Worm (Caenorhabditis elegans) whole organism, L4 larva: ENCODE measurements around the gene srsx-5.

ENCODE experiments used
- F10B5.3 ChIP-seq: sonication (generic microtip); optimal IDR thresholded peaks from 2 replicates; lab custom pipeline; 2016; ENCODE audit warnings: mild to moderate bottlenecking, missing genetic modification characterization, missing compliant biosample characterization
- Y105C5A.15 ChIP-seq: fragments of 200-800 bp; sonication (Bioruptor generic); IDR thresholded peaks from 2 replicates; pipeline ENCODE4 v1.3.6; 2022; ENCODE audit warnings: missing genetic modification characterization, missing compliant biosample characterization
- Y48G9A.11 ChIP-seq: fragments of 200-800 bp; sonication (Bioruptor generic); IDR thresholded peaks from 2 replicates; pipeline ENCODE4 v1.3.6; 2022; ENCODE audit warnings: missing genetic modification reagents, missing genetic modification characterization, missing compliant biosample characterization
- aha-1 ChIP-seq: fragments of 150-350 bp; peaks from one replicate; lab custom pipeline; 2014; ENCODE audit warnings: missing biosample characterization, missing genetic modification characterization
- ama-1 ChIP-seq: fragments of 150-350 bp; optimal IDR thresholded peaks from 2 replicates; lab custom pipeline; 2014; ENCODE audit warnings: inconsistent platforms, mixed read lengths
- ceh-28 ChIP-seq: fragments of 150-350 bp; optimal IDR thresholded peaks from 2 replicates; lab custom pipeline; 2014; ENCODE audit warnings: missing biosample characterization, missing genetic modification reagents, missing genetic modification characterization
- daf-16 ChIP-seq, 3 experiments: sonication (generic microtip); optimal IDR thresholded peaks; 2 replicates each; lab custom pipeline; 2016 to 2017; ENCODE audit warnings: missing genetic modification characterization in 3 of 3, missing genetic modification reagents in 3 of 3, mild to moderate bottlenecking in 2 of 3, missing compliant biosample characterization in 2 of 3, missing biosample characterization in 1 of 3, moderate library complexity in 1 of 3
- daf-19 ChIP-seq: fragments of 200-800 bp; sonication (Bioruptor generic); conservative IDR thresholded peaks from 2 replicates; pipeline ENCODE4 v1.3.6; 2022; ENCODE audit warnings: missing genetic modification characterization, missing compliant biosample characterization
- dpl-1 ChIP-seq: fragments of 150-350 bp; optimal IDR thresholded peaks from 2 replicates; lab custom pipeline; 2014; ENCODE audit warnings: missing biosample characterization, missing genetic modification reagents, missing genetic modification characterization
- fos-1 ChIP-seq: fragments of 150-350 bp; optimal IDR thresholded peaks from 2 replicates; lab custom pipeline; 2014; ENCODE audit warnings: missing biosample characterization, missing genetic modification characterization
- hlh-11 ChIP-seq: fragments of 200-800 bp; sonication (Bioruptor generic); optimal IDR thresholded peaks from 2 replicates; lab custom pipeline; 2018; ENCODE audit warnings: mild to moderate bottlenecking, missing genetic modification characterization, missing compliant biosample characterization
- jun-1 ChIP-seq: fragments of 150-350 bp; optimal IDR thresholded peaks from 2 replicates; lab custom pipeline; 2014; ENCODE audit warnings: missing biosample characterization, missing genetic modification reagents, missing genetic modification characterization
- lin-13 ChIP-seq: fragments of 150-350 bp; optimal IDR thresholded peaks from 2 replicates; lab custom pipeline; 2014; ENCODE audit warnings: missing biosample characterization, missing genetic modification reagents, missing genetic modification characterization
- madf-5 ChIP-seq, 2 experiments: fragments of 200-800 bp; sonication (Bioruptor generic); IDR thresholded peaks; 2 replicates each; pipeline ENCODE4 v1.3.6; 2022; ENCODE audit warnings: missing compliant biosample characterization in 2 of 2, missing genetic modification characterization in 2 of 2
- madf-9 ChIP-seq: fragments of 200-800 bp; sonication (Bioruptor generic); conservative IDR thresholded peaks from 2 replicates; pipeline ENCODE4 v1.3.6; 2022; ENCODE audit warnings: missing genetic modification reagents, missing genetic modification characterization, missing compliant biosample characterization
- mxl-2 ChIP-seq: fragments of 200-800 bp; sonication (Bioruptor generic); conservative IDR thresholded peaks from 2 replicates; pipeline ENCODE4 v1.3.6; 2022; ENCODE audit warnings: missing genetic modification reagents, missing genetic modification characterization, missing compliant biosample characterization
- mxl-3 ChIP-seq: fragments of 200-800 bp; sonication (Bioruptor generic); optimal IDR thresholded peaks from 2 replicates; lab custom pipeline; 2018; ENCODE audit warnings: mild to moderate bottlenecking, missing genetic modification characterization, missing compliant biosample characterization
- nhr-111 ChIP-seq: fragments of 200-800 bp; sonication (Bioruptor generic); optimal IDR thresholded peaks from 2 replicates; lab custom pipeline; 2018; ENCODE audit warnings: mild to moderate bottlenecking, missing genetic modification characterization, missing compliant biosample characterization
- nhr-237 ChIP-seq: sonication (generic microtip); optimal IDR thresholded peaks from 2 replicates; lab custom pipeline; 2017; ENCODE audit warnings: missing biosample characterization, missing genetic modification characterization
- nhr-25 ChIP-seq: sonication (generic microtip); optimal IDR thresholded peaks from 2 replicates; lab custom pipeline; 2017; ENCODE audit warnings: missing genetic modification characterization, mild to moderate bottlenecking, missing compliant biosample characterization, antibody characterized with exemption, moderate library complexity, borderline replicate concordance; ENCODE audit not compliant: insufficient read depth
- nhr-28 ChIP-seq: fragments of 150-350 bp; optimal IDR thresholded peaks from 2 replicates; lab custom pipeline; 2014; ENCODE audit warnings: missing biosample characterization, missing genetic modification characterization
- nhr-41 ChIP-seq: fragments of 200-800 bp; sonication (Bioruptor generic); IDR thresholded peaks from 2 replicates; pipeline ENCODE4 v1.3.6; 2022; ENCODE audit warnings: missing genetic modification reagents, missing genetic modification characterization, missing compliant biosample characterization
- nhr-42 ChIP-seq: fragments of 200-800 bp; sonication (Bioruptor generic); IDR thresholded peaks from 2 replicates; pipeline ENCODE4 v1.3.6; 2022; ENCODE audit warnings: missing genetic modification characterization, missing compliant biosample characterization
- nhr-6 ChIP-seq: fragments of 150-350 bp; optimal IDR thresholded peaks from 2 replicates; lab custom pipeline; 2014; ENCODE audit warnings: missing biosample characterization, missing genetic modification characterization
- pha-4 ChIP-seq, 2 experiments: fragments of 150-350 bp in 1 of 2; fragments of 200-800 bp in 1 of 2; sonication (Bioruptor generic) in 1 of 2; IDR thresholded peaks in 1 of 2; optimal IDR thresholded peaks in 1 of 2; 2 replicates each; pipeline versions ENCODE4 v1.3.6 to Lab custom; 2014 to 2022; ENCODE audit warnings: missing genetic modification characterization in 2 of 2, missing genetic modification reagents in 2 of 2, missing biosample characterization in 1 of 2, missing compliant biosample characterization in 1 of 2
- php-3 ChIP-seq: fragments of 200-800 bp; sonication (Bioruptor generic); IDR thresholded peaks from 2 replicates; pipeline ENCODE4 v1.3.6; 2022; ENCODE audit warnings: missing genetic modification reagents, missing genetic modification characterization, missing compliant biosample characterization
- saeg-2 ChIP-seq: fragments of 200-800 bp; sonication (Bioruptor generic); IDR thresholded peaks from 2 replicates; pipeline ENCODE4 v1.3.6; 2022; ENCODE audit warnings: missing genetic modification reagents, missing genetic modification characterization, missing compliant biosample characterization
- skn-1 ChIP-seq: fragments of 150-350 bp; optimal IDR thresholded peaks from 2 replicates; lab custom pipeline; 2014; ENCODE audit warnings: missing biosample characterization, missing genetic modification characterization
- snpc-4 ChIP-seq: fragments of 150-350 bp; optimal IDR thresholded peaks from 2 replicates; lab custom pipeline; 2014; ENCODE audit warnings: missing biosample characterization, missing genetic modification characterization
- unc-62 ChIP-seq, 3 experiments: fragments of 150-350 bp in 1 of 3; sonication (generic microtip); optimal IDR thresholded peaks in 2 of 3; peaks in 1 of 3; 1 replicate in 1 of 3; 2 replicates in 2 of 3; lab custom pipeline; 2014 to 2017; ENCODE audit warnings: missing biosample characterization in 3 of 3, missing genetic modification characterization in 3 of 3, missing genetic modification reagents in 3 of 3, missing genotype in 1 of 3
- zip-11 ChIP-seq: fragments of 200-800 bp; sonication (Bioruptor generic); IDR thresholded peaks from 2 replicates; pipeline ENCODE4 v1.3.6; 2022; ENCODE audit warnings: missing genetic modification characterization, missing compliant biosample characterization
- ztf-7 ChIP-seq: fragments of 150-350 bp; optimal IDR thresholded peaks from 2 replicates; lab custom pipeline; 2014; ENCODE audit warnings: missing biosample characterization, missing genetic modification characterization

Gene srsx-5

ce11 chrV:7964429-7964828 lies 35.7 kb downstream of the srsx-5 start:
- TF ChIP-seq pha-4 (GFP tag; IDR thresholded peaks at IDR 0.05; lab: Robert Waterston, UW) (no peak), pha-4 (tag; optimal IDR thresholded peaks at IDR 0.05; lab: Kevin White, UChicago) (no peak), unc-62 (GFP tag; optimal IDR thresholded peaks at IDR 0.05 in 1 of 2; lab: Kevin White, UChicago) (peak in 1 of 2 experiments; percentile 96), unc-62 (tag; optimal IDR thresholded peaks at IDR 0.05; lab: Kevin White, UChicago) (no peak)

ce11 chrV:7969107-7969506 lies 40.3 kb downstream of the srsx-5 start, which contains the start of gene che-7:
Gene che-7, minus strand, starts transcription at chrV:7969207.
- TF ChIP-seq mxl-2 (GFP tag; lab: Robert Waterston, UW) (no peak), nhr-111 (GFP tag; lab: Kevin White, UChicago) (no peak), nhr-6 (tag; lab: Kevin White, UChicago) (no peak), skn-1 (tag; lab: Kevin White, UChicago) (no peak), mxl-3 (GFP tag; lab: Kevin White, UChicago) (no peak), hlh-11 (no peak), nhr-41 (GFP tag; lab: Robert Waterston, UW) (no peak), ceh-28 (tag; lab: Kevin White, UChicago) (no peak), nhr-25 (tag; lab: Kevin White, UChicago) (no peak), jun-1 (tag; lab: Kevin White, UChicago) (no peak), F10B5.3 (tag; lab: Kevin White, UChicago) (no peak), saeg-2 (GFP tag; lab: Robert Waterston, UW) (no peak), ama-1 (no peak), php-3 (GFP tag; lab: Robert Waterston, UW) (no peak), daf-16 (GFP tag; optimal IDR thresholded peaks at IDR 0.05; lab: Kevin White, UChicago) (no peak), daf-16 (tag; optimal IDR thresholded peaks at IDR 0.05; lab: Kevin White, UChicago) (no peak)

ce11 chrV:7970519-7970918 lies 41.8 kb downstream of the srsx-5 start:
- TF ChIP-seq daf-19 (GFP tag; lab: Robert Waterston, UW), result no peak
- TF ChIP-seq dpl-1 (GFP tag; lab: Kevin White, UChicago), result no peak
- TF ChIP-seq skn-1 (tag; lab: Kevin White, UChicago), result no peak
- TF ChIP-seq ztf-7, result no peak
- no peak for TF ChIP-seq Y48G9A.11
- no peak for TF ChIP-seq nhr-28 (tag; lab: Kevin White, UChicago)
- TF ChIP-seq, all 104 proteins: peak for 0

- TF ChIP-seq unc-62 (GFP tag; optimal IDR thresholded peaks at IDR 0.05 in 1 of 2; lab: Kevin White, UChicago), result peak in 1 of 2 experiments; percentile 86
- no peak for TF ChIP-seq unc-62 (tag; optimal IDR thresholded peaks at IDR 0.05; lab: Kevin White, UChicago)
- TF ChIP-seq madf-9, result no peak
- no peak for TF ChIP-seq madf-5 (GFP tag; IDR thresholded peaks at IDR 0.05; lab: Robert Waterston, UW)
- no peak for TF ChIP-seq Y105C5A.15
- no peak for TF ChIP-seq nhr-237 (tag; lab: Kevin White, UChicago)
- no peak for TF ChIP-seq lin-13 (GFP tag; lab: Kevin White, UChicago)
- no peak for TF ChIP-seq fos-1 (tag; lab: Kevin White, UChicago)
- no peak for TF ChIP-seq nhr-42
- no peak for TF ChIP-seq zip-11
- TF ChIP-seq daf-19 (GFP tag; lab: Robert Waterston, UW), result no peak
- peak; percentile 94 for TF ChIP-seq aha-1 (tag; lab: Kevin White, UChicago)
- no peak for TF ChIP-seq snpc-4 (tag; lab: Kevin White, UChicago)
Measured at ce11 chrV:7971376-7971775, 42.6 kb downstream of the srsx-5 start.
